Worm (Caenorhabditis elegans) whole organism, L1 larva: ENCODE measurements around the gene hint-3.

Experiments
- fos-1 ChIP-seq: fragments of 150-350 bp; optimal IDR thresholded peaks from 2 replicates; lab custom pipeline; 2014; ENCODE audit warnings: missing biosample characterization, missing genetic modification characterization
- hpl-2 ChIP-seq: fragments of 150-350 bp; optimal IDR thresholded peaks from 2 replicates; lab custom pipeline; 2014; ENCODE audit warnings: missing biosample characterization, missing genetic modification reagents, missing genetic modification characterization
- lin-39 ChIP-seq: fragments of 150-350 bp; optimal IDR thresholded peaks from 2 replicates; lab custom pipeline; 2014; ENCODE audit warnings: missing biosample characterization, missing genetic modification reagents, missing genetic modification characterization
- mdl-1 ChIP-seq, 2 experiments: fragments of 150-350 bp; optimal IDR thresholded peaks; 2 replicates each; lab custom pipeline; 2014 to 2017; ENCODE audit warnings: missing biosample characterization in 2 of 2, missing genetic modification characterization in 2 of 2, inconsistent platforms in 1 of 2
- nhr-11 ChIP-seq: fragments of 150-350 bp; optimal IDR thresholded peaks from 2 replicates; lab custom pipeline; 2014; ENCODE audit warnings: missing biosample characterization, missing genetic modification characterization
- nhr-28 ChIP-seq: fragments of 150-350 bp; optimal IDR thresholded peaks from 2 replicates; lab custom pipeline; 2014; ENCODE audit warnings: missing biosample characterization, missing genetic modification characterization
- pag-3 ChIP-seq: sonication (generic microtip); optimal IDR thresholded peaks from 2 replicates; lab custom pipeline; 2017; ENCODE audit warnings: missing genetic modification characterization, mild to moderate bottlenecking, missing compliant biosample characterization, antibody characterized with exemption, borderline replicate concordance; ENCODE audit not compliant: insufficient read depth
- unc-98 ChIP-seq: fragments of 200-800 bp; sonication (Bioruptor generic); IDR thresholded peaks from 2 replicates; pipeline ENCODE4 v1.3.6; 2022; ENCODE audit warnings: missing genetic modification characterization, missing compliant biosample characterization
- ztf-11 ChIP-seq, 2 experiments: sonication (generic microtip); optimal IDR thresholded peaks; 2 replicates each; lab custom pipeline; 2016 to 2017; ENCODE audit warnings: missing genetic modification characterization in 2 of 2, missing biosample characterization in 1 of 2, missing compliant biosample characterization in 1 of 2

DNA sequence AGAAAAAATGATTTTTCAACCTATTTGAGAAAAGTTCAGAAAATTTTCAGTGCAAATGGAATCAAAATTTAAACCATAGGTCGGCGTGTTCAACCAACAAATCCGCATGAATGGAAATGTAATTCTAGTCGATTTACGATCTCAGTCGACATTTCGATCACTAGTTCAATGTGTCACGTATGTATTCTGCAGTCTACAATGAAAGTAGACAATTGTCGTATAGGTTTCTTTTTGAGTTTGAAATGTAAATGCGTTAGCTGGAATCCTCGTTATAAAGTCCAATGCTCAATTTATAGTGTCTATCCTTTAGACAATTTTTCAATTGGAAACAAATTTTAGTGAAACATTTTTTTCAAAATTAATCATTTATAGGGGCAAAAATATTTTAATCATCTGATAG is 44.2 kb upstream of the hint-3 start, which contains the start of gene ZK105.12:
- TF ChIP-seq hpl-2 (GFP tag; lab: Kevin White, UChicago): no peak
- TF ChIP-seq lin-39: no peak
- no peak for TF ChIP-seq nhr-11 (tag; lab: Kevin White, UChicago)
- TF ChIP-seq ztf-11 (tag; optimal IDR thresholded peaks at IDR 0.05; lab: Kevin White, UChicago): no peak
- TF ChIP-seq mdl-1 (tag; optimal IDR thresholded peaks at IDR 0.05; lab: Kevin White, UChicago): no peak
- no peak for TF ChIP-seq nhr-28 (tag; lab: Kevin White, UChicago)
- no peak for TF ChIP-seq unc-98 (GFP tag; lab: Robert Waterston, UW)
- no peak for TF ChIP-seq pag-3 (tag; lab: Kevin White, UChicago)
- TF ChIP-seq fos-1: no peak
